Fruit fly (Drosophila melanogaster) whole organism, wandering third instar larva: ENCODE results near the gene Arts.

Experiments used
- Abd-B ChIP-seq: fragments of >200 bp; optimal IDR thresholded peaks from 2 replicates; lab custom pipeline; 2017; ENCODE audit warnings: missing biosample characterization, missing genetic modification characterization
- Dfd ChIP-seq: fragments of >200 bp; optimal IDR thresholded peaks from 2 replicates; lab custom pipeline; 2017; ENCODE audit warnings: missing biosample characterization, missing genetic modification characterization
- Hr78 ChIP-seq: fragments of >200 bp; optimal IDR thresholded peaks from 2 replicates; lab custom pipeline; 2017; ENCODE audit warnings: missing biosample characterization, missing genetic modification characterization
- Hr83 ChIP-seq: fragments of 200-300 bp; sonication (Bioruptor generic); optimal IDR thresholded peaks from 2 replicates; lab custom pipeline; 2016; ENCODE audit warnings: missing biosample characterization, mild to moderate bottlenecking, missing genetic modification characterization, moderate library complexity; ENCODE audit not compliant: poor library complexity, severe bottlenecking
- Myc ChIP-seq: fragments of >200 bp; optimal IDR thresholded peaks from 2 replicates; lab custom pipeline; 2017
- Rel ChIP-seq, 2 experiments: fragments of 200-800 bp; sonication (Bioruptor generic) in 1 of 2; optimal IDR thresholded peaks; 2 replicates in 1 of 2; 3 replicates in 1 of 2; lab custom pipeline; 2016 to 2019; ENCODE audit warnings: mild to moderate bottlenecking in 2 of 2, missing biosample characterization in 2 of 2, missing genetic modification characterization in 2 of 2, moderate library complexity in 1 of 2
- dsf ChIP-seq: sonication (Bioruptor generic); optimal IDR thresholded peaks from 2 replicates; lab custom pipeline; 2016; ENCODE audit warnings: missing biosample characterization, missing genetic modification characterization, borderline replicate concordance
- usp ChIP-seq: fragments of >200 bp; optimal IDR thresholded peaks from 2 replicates; lab custom pipeline; 2017; ENCODE audit warnings: missing biosample characterization, missing genetic modification characterization

dm6 chr3L:16629793-16630192 is 27.1 kb downstream of the Arts start:
- no peak for TF ChIP-seq Dfd (GFP tag; lab: Kevin White, UChicago)
- TF ChIP-seq Abd-B (GFP tag; lab: Kevin White, UChicago) = no peak
- no peak for TF ChIP-seq dsf (GFP tag; lab: Kevin White, UChicago)
- no peak for TF ChIP-seq Hr78 (GFP tag; lab: Kevin White, UChicago)
- TF ChIP-seq Hr83 (GFP tag; lab: Kevin White, UChicago) = no peak
- no peak for TF ChIP-seq Rel (GFP tag; optimal IDR thresholded peaks at IDR 0.05; lab: Kevin White, UChicago)
- TF ChIP-seq Rel (tag; optimal IDR thresholded peaks at IDR 0.05; lab: Kevin White, UChicago) = no peak
- no peak for TF ChIP-seq usp
- TF ChIP-seq Myc (lab: Kevin White, UChicago) = no peak
